Worm (Caenorhabditis elegans) whole organism, mixed stage, embryonic: ENCODE measurements around the gene srg-17.

Source experiments
- drap-1 ChIP-seq: fragments of 200-800 bp; sonication (Bioruptor generic); optimal IDR thresholded peaks from 3 replicates; lab custom pipeline; 2018; ENCODE audit warnings: mild to moderate bottlenecking, missing genetic modification characterization, missing compliant biosample characterization
- ham-2 ChIP-seq: fragments of 200-800 bp; sonication (Bioruptor generic); optimal IDR thresholded peaks from 2 replicates; lab custom pipeline; 2018; ENCODE audit warnings: mild to moderate bottlenecking, missing genetic modification characterization, missing compliant biosample characterization
- hlh-1 ChIP-seq: fragments of 150-350 bp; optimal IDR thresholded peaks from 2 replicates; lab custom pipeline; 2014; ENCODE audit warnings: missing biosample characterization, missing genetic modification reagents, missing genetic modification characterization
- lin-13 ChIP-seq: fragments of 150-350 bp; optimal IDR thresholded peaks from 2 replicates; lab custom pipeline; 2014; ENCODE audit warnings: missing biosample characterization, missing genetic modification characterization
- mab-5 ChIP-seq: fragments of 150-350 bp; optimal IDR thresholded peaks from 2 replicates; lab custom pipeline; 2014; ENCODE audit warnings: missing biosample characterization, missing genetic modification characterization
- nhr-12 ChIP-seq: fragments of 150-350 bp; optimal IDR thresholded peaks from 2 replicates; lab custom pipeline; 2014; ENCODE audit warnings: missing biosample characterization, missing genetic modification characterization
- nhr-237 ChIP-seq: fragments of 150-350 bp; optimal IDR thresholded peaks from 2 replicates; lab custom pipeline; 2014; ENCODE audit warnings: missing biosample characterization, missing genetic modification characterization
- nhr-28 ChIP-seq: fragments of 150-350 bp; optimal IDR thresholded peaks from 2 replicates; lab custom pipeline; 2014; ENCODE audit warnings: missing biosample characterization, missing genetic modification characterization
- nhr-76 ChIP-seq: sonication (generic microtip); optimal IDR thresholded peaks from 2 replicates; lab custom pipeline; 2017; ENCODE audit warnings: missing biosample characterization, missing genetic modification characterization
- snpc-4 ChIP-seq: fragments of 150-350 bp; optimal IDR thresholded peaks from 2 replicates; lab custom pipeline; 2014; ENCODE audit warnings: missing biosample characterization, missing genetic modification characterization
- tbx-8 ChIP-seq: fragments of 200-800 bp; sonication (Bioruptor generic); optimal IDR thresholded peaks from 2 replicates; lab custom pipeline; 2018; ENCODE audit warnings: mild to moderate bottlenecking, missing genetic modification characterization, moderate library complexity, missing compliant biosample characterization
- unc-62 ChIP-seq: fragments of 150-350 bp; optimal IDR thresholded peaks from 2 replicates; lab custom pipeline; 2014; ENCODE audit warnings: missing biosample characterization, missing genetic modification reagents, missing genetic modification characterization
- zip-8 ChIP-seq: fragments of 150-350 bp; optimal IDR thresholded peaks from 2 replicates; lab custom pipeline; 2014; ENCODE audit warnings: missing biosample characterization, missing genetic modification characterization
- ztf-11 ChIP-seq: fragments of 150-350 bp; optimal IDR thresholded peaks from 2 replicates; lab custom pipeline; 2014; ENCODE audit warnings: missing biosample characterization, missing genetic modification characterization

- no peak for TF ChIP-seq snpc-4 (tag; lab: Kevin White, UChicago)
- no peak for TF ChIP-seq nhr-237 (tag; lab: Kevin White, UChicago)
- no peak for TF ChIP-seq nhr-28
- TF ChIP-seq zip-8 (tag; lab: Kevin White, UChicago), result no peak
- no peak for TF ChIP-seq ham-2 (GFP tag; lab: Kevin White, UChicago)
- TF ChIP-seq lin-13 (tag; lab: Kevin White, UChicago), result no peak
- TF ChIP-seq drap-1 (GFP tag; lab: Kevin White, UChicago), result no peak
- TF ChIP-seq tbx-8 (GFP tag; lab: Kevin White, UChicago), result no peak
- TF ChIP-seq hlh-1 (tag; lab: Kevin White, UChicago), result no peak
- no peak for TF ChIP-seq ztf-11
- no peak for TF ChIP-seq nhr-76 (tag; lab: Kevin White, UChicago)
- TF ChIP-seq nhr-12 (tag; lab: Kevin White, UChicago), result no peak
- no peak for TF ChIP-seq unc-62 (GFP tag; lab: Kevin White, UChicago)
- no peak for TF ChIP-seq mab-5 (tag; lab: Kevin White, UChicago)
These were observed 7.3 kb downstream of the srg-17 start, which contains the start of gene arrd-9 for ce11 chrII:12480811-12481210.
